Fruit fly (Drosophila melanogaster) whole organism, pupa: ENCODE measurements around the gene ifc.

Experiments
- CG10348 ChIP-seq: fragments of 200-800 bp; sonication (Bioruptor generic); IDR thresholded peaks from 2 replicates; pipeline ENCODE4 v1.3.6; 2022; ENCODE audit warnings: missing biosample characterization, missing genetic modification characterization
- CG15710 ChIP-seq: fragments of 200-800 bp; sonication (Bioruptor generic); optimal IDR thresholded peaks from 2 replicates; lab custom pipeline; 2018; ENCODE audit warnings: missing biosample characterization, mild to moderate bottlenecking, missing genetic modification characterization, moderate library complexity
- CG8301 ChIP-seq: fragments of 200-800 bp; sonication (Bioruptor generic); optimal IDR thresholded peaks from 2 replicates; lab custom pipeline; 2018; ENCODE audit warnings: missing biosample characterization, mild to moderate bottlenecking, missing genetic modification characterization
- CG9948 ChIP-seq: fragments of 200-800 bp; sonication (Bioruptor generic); optimal IDR thresholded peaks from 2 replicates; lab custom pipeline; 2018; ENCODE audit warnings: missing biosample characterization, mild to moderate bottlenecking, missing genetic modification characterization, moderate library complexity
- D1 ChIP-seq: fragments of 200-800 bp; sonication (Bioruptor generic); optimal IDR thresholded peaks from 2 replicates; lab custom pipeline; 2018; ENCODE audit warnings: missing biosample characterization, mild to moderate bottlenecking, missing genetic modification characterization, moderate library complexity
- EcR ChIP-seq: fragments of 200-800 bp; sonication (Bioruptor generic); optimal IDR thresholded peaks from 3 replicates; lab custom pipeline; 2019; ENCODE audit warnings: missing biosample characterization, missing genetic modification characterization, mild to moderate bottlenecking, moderate library complexity, missing genetic modification reagents
- Ets98B ChIP-seq: fragments of 200-800 bp; sonication (Bioruptor generic); IDR thresholded peaks from 2 replicates; pipeline ENCODE4 v1.3.6; 2022; ENCODE audit warnings: missing biosample characterization, missing genetic modification characterization
- Pif1B ChIP-seq: fragments of 200-800 bp; sonication (Bioruptor generic); optimal IDR thresholded peaks from 3 replicates; lab custom pipeline; 2016; ENCODE audit warnings: missing biosample characterization, missing genetic modification characterization

- TF ChIP-seq Ets98B = no peak
- no peak for TF ChIP-seq CG9948 (tag; lab: Kevin White, UChicago)
- no peak for TF ChIP-seq EcR (GFP tag; lab: Kevin White, UChicago)
- TF ChIP-seq D1 (tag; lab: Kevin White, UChicago) = no peak
- TF ChIP-seq CG10348 (GFP tag; lab: Robert Waterston, UW) = no peak
- TF ChIP-seq CG8301 (tag; lab: Kevin White, UChicago) = no peak
- peak; percentile 16 for TF ChIP-seq CG15710 (tag; lab: Kevin White, UChicago)
- TF ChIP-seq Pif1B = peak; percentile 35
Observed at dm6 chr2L:5982334-5982987, 3.7 kb upstream of the ifc start.
